Worm (Caenorhabditis elegans) whole organism, L2 larva: ENCODE data around the gene F49H12.3.

ENCODE experiments used
- nhr-237 ChIP-seq: fragments of 150-350 bp; optimal IDR thresholded peaks from 2 replicates; lab custom pipeline; 2014; ENCODE audit warnings: missing biosample characterization, missing genetic modification characterization
- ztf-11 ChIP-seq: sonication (generic microtip); optimal IDR thresholded peaks from 2 replicates; lab custom pipeline; 2017; ENCODE audit warnings: missing biosample characterization, missing genetic modification characterization

- TF ChIP-seq nhr-237 (tag; lab: Kevin White, UChicago) (no peak), ztf-11 (no peak)
Observed at ce11 chrX:2110603-2111327, 26.6 kb downstream of the F49H12.3 start.
